Worm (Caenorhabditis elegans) whole organism, young adult: Measurements from ENCODE around the gene C47E8.4.

ENCODE experiments used
- B0035.1 ChIP-seq: sonication (generic microtip); optimal IDR thresholded peaks from 2 replicates; lab custom pipeline; 2016; ENCODE audit warnings: missing genetic modification characterization, mild to moderate bottlenecking, missing compliant biosample characterization, missing genotype, missing genetic modification reagents
- C17E4.6 ChIP-seq: fragments of 200-800 bp; sonication (Bioruptor generic); IDR thresholded peaks from 2 replicates; pipeline ENCODE4 v1.3.6; 2022; ENCODE audit warnings: missing genetic modification reagents, missing genetic modification characterization, missing compliant biosample characterization
- D2030.7 ChIP-seq: fragments of 200-800 bp; sonication (Bioruptor generic); IDR thresholded peaks from 2 replicates; pipeline ENCODE4 v1.3.6; 2022; ENCODE audit warnings: missing genetic modification reagents, missing genetic modification characterization, missing compliant biosample characterization
- F23B12.7 ChIP-seq: sonication (generic microtip); optimal IDR thresholded peaks from 2 replicates; lab custom pipeline; 2017; ENCODE audit warnings: missing genetic modification characterization, mild to moderate bottlenecking, missing compliant biosample characterization, antibody characterized with exemption, moderate library complexity; ENCODE audit not compliant: insufficient read depth
- F33H1.4 ChIP-seq: fragments of 200-800 bp; sonication (Bioruptor generic); IDR thresholded peaks from 2 replicates; pipeline ENCODE4 v1.3.6; 2022; ENCODE audit warnings: missing genetic modification reagents, missing genetic modification characterization, missing compliant biosample characterization
- F37B4.10 ChIP-seq: fragments of 200-800 bp; sonication (Bioruptor generic); IDR thresholded peaks from 2 replicates; pipeline ENCODE4 v1.3.6; 2022; ENCODE audit warnings: missing genetic modification characterization, missing compliant biosample characterization
- F39B2.1 ChIP-seq: fragments of 200-800 bp; sonication (Bioruptor generic); IDR thresholded peaks from 2 replicates; pipeline ENCODE4 v1.3.6; 2022; ENCODE audit warnings: missing genetic modification reagents, missing genetic modification characterization, missing compliant biosample characterization
- F52B5.7 ChIP-seq: sonication (generic microtip); optimal IDR thresholded peaks from 2 replicates; lab custom pipeline; 2016; ENCODE audit warnings: mild to moderate bottlenecking, missing genetic modification characterization, missing compliant biosample characterization
- F57C9.4 ChIP-seq: sonication (generic microtip); optimal IDR thresholded peaks from 2 replicates; lab custom pipeline; 2017; ENCODE audit warnings: mild to moderate bottlenecking, missing genetic modification characterization, missing compliant biosample characterization
- Y53G8AR.9 ChIP-seq: fragments of 200-800 bp; sonication (Bioruptor generic); conservative IDR thresholded peaks from 2 replicates; pipeline ENCODE4 v1.3.6; 2022; ENCODE audit warnings: missing genetic modification reagents, missing genetic modification characterization, missing compliant biosample characterization
- Y56A3A.18 ChIP-seq: fragments of 200-800 bp; sonication (Bioruptor generic); IDR thresholded peaks from 2 replicates; pipeline ENCODE4 v1.3.6; 2022; ENCODE audit warnings: missing genetic modification reagents, missing genetic modification characterization, missing compliant biosample characterization
- ZK185.1 ChIP-seq: sonication (generic microtip); optimal IDR thresholded peaks from 2 replicates; lab custom pipeline; 2016; ENCODE audit warnings: mild to moderate bottlenecking, missing genetic modification characterization, missing compliant biosample characterization; ENCODE audit not compliant: poor library complexity, severe bottlenecking
- aptf-2 ChIP-seq: fragments of 200-800 bp; sonication (Bioruptor generic); conservative IDR thresholded peaks from 2 replicates; pipeline ENCODE4 v1.3.6; 2022; ENCODE audit warnings: missing genetic modification reagents, missing genetic modification characterization, missing compliant biosample characterization
- ccch-3 ChIP-seq: fragments of 200-800 bp; sonication (Bioruptor generic); optimal IDR thresholded peaks from 2 replicates; lab custom pipeline; 2018; ENCODE audit warnings: mild to moderate bottlenecking, missing genetic modification characterization, missing compliant biosample characterization
- ceh-100 ChIP-seq: fragments of 200-800 bp; sonication (Bioruptor generic); IDR thresholded peaks from 2 replicates; pipeline ENCODE4 v1.3.6; 2022; ENCODE audit warnings: missing genetic modification reagents, missing genetic modification characterization, missing compliant biosample characterization
- ceh-27 ChIP-seq: fragments of 200-800 bp; sonication (Bioruptor generic); optimal IDR thresholded peaks from 2 replicates; lab custom pipeline; 2018; ENCODE audit warnings: mild to moderate bottlenecking, missing genetic modification characterization, moderate library complexity, missing compliant biosample characterization
- ceh-91 ChIP-seq: fragments of 200-800 bp; sonication (Bioruptor generic); IDR thresholded peaks from 2 replicates; pipeline ENCODE4 v1.3.6; 2022; ENCODE audit warnings: missing genetic modification reagents, missing genetic modification characterization, missing compliant biosample characterization
- dox-1 ChIP-seq: fragments of 200-800 bp; sonication (Bioruptor generic); IDR thresholded peaks from 2 replicates; pipeline ENCODE4 v1.3.6; 2022; ENCODE audit warnings: missing genetic modification reagents, missing genetic modification characterization, missing compliant biosample characterization
- egl-18 ChIP-seq: fragments of 200-800 bp; sonication (Bioruptor generic); IDR thresholded peaks from 2 replicates; pipeline ENCODE4 v1.3.6; 2022; ENCODE audit warnings: missing genetic modification reagents, missing genetic modification characterization, missing compliant biosample characterization
- egrh-3 ChIP-seq: fragments of 200-800 bp; sonication (Bioruptor generic); IDR thresholded peaks from 2 replicates; pipeline ENCODE4 v1.3.6; 2022; ENCODE audit warnings: missing genetic modification reagents, missing genetic modification characterization, missing compliant biosample characterization
- ekl-4 ChIP-seq: fragments of 200-800 bp; sonication (Bioruptor generic); IDR thresholded peaks from 2 replicates; pipeline ENCODE4 v1.3.6; 2022; ENCODE audit warnings: missing genetic modification reagents, missing genetic modification characterization, missing compliant biosample characterization
- hlh-12 ChIP-seq: sonication (generic microtip); optimal IDR thresholded peaks from 2 replicates; lab custom pipeline; 2016; ENCODE audit warnings: missing genetic modification characterization, missing compliant biosample characterization
- hlh-26 ChIP-seq: fragments of 200-800 bp; sonication (Bioruptor generic); conservative IDR thresholded peaks from 2 replicates; pipeline ENCODE4 v1.3.6; 2022; ENCODE audit warnings: missing genetic modification reagents, missing genetic modification characterization, missing compliant biosample characterization
- hmg-1.2 ChIP-seq: fragments of 200-800 bp; sonication (Bioruptor generic); IDR thresholded peaks from 2 replicates; pipeline ENCODE4 v1.3.6; 2022; ENCODE audit warnings: missing genetic modification reagents, missing genetic modification characterization, missing compliant biosample characterization
- lsy-27 ChIP-seq: sonication (generic microtip); optimal IDR thresholded peaks from 2 replicates; lab custom pipeline; 2017; ENCODE audit warnings: missing genetic modification characterization, mild to moderate bottlenecking, missing compliant biosample characterization, antibody characterized with exemption, missing genotype, borderline replicate concordance; ENCODE audit not compliant: insufficient read depth
- madf-10 ChIP-seq: sonication (generic microtip); optimal IDR thresholded peaks from 2 replicates; lab custom pipeline; 2016; ENCODE audit warnings: mild to moderate bottlenecking, missing genetic modification characterization, missing compliant biosample characterization
- madf-8 ChIP-seq: fragments of 200-800 bp; sonication (Bioruptor generic); conservative IDR thresholded peaks from 2 replicates; pipeline ENCODE4 v1.3.6; 2022; ENCODE audit warnings: missing genetic modification reagents, missing genetic modification characterization, missing compliant biosample characterization
- mcd-1 ChIP-seq: fragments of 200-800 bp; sonication (Bioruptor generic); IDR thresholded peaks from 2 replicates; pipeline ENCODE4 v1.3.6; 2022; ENCODE audit warnings: missing genetic modification reagents, missing genetic modification characterization, missing compliant biosample characterization
- mxl-1 ChIP-seq: sonication (generic microtip); optimal IDR thresholded peaks from 2 replicates; lab custom pipeline; 2016; ENCODE audit warnings: missing genetic modification characterization, missing compliant biosample characterization
- nfya-1 ChIP-seq: sonication (generic microtip); optimal IDR thresholded peaks from 2 replicates; lab custom pipeline; 2017; ENCODE audit warnings: antibody characterized with exemption, missing compliant biosample characterization, missing genetic modification characterization, borderline replicate concordance; ENCODE audit not compliant: insufficient read depth
- nfya-2 ChIP-seq: fragments of 200-800 bp; sonication (Bioruptor generic); IDR thresholded peaks from 2 replicates; pipeline ENCODE4 v1.3.6; 2022; ENCODE audit warnings: missing genetic modification reagents, missing genetic modification characterization, missing compliant biosample characterization
- nfyb-1 ChIP-seq: fragments of 200-800 bp; sonication (Bioruptor generic); IDR thresholded peaks from 2 replicates; pipeline ENCODE4 v1.3.6; 2022; ENCODE audit warnings: missing genetic modification reagents, missing genetic modification characterization, missing compliant biosample characterization
- nhr-90 ChIP-seq: sonication (generic microtip); optimal IDR thresholded peaks from 2 replicates; lab custom pipeline; 2016; ENCODE audit warnings: missing genotype, mild to moderate bottlenecking, missing genetic modification characterization, missing compliant biosample characterization
- rcor-1 ChIP-seq: fragments of 200-800 bp; sonication (Bioruptor generic); IDR thresholded peaks from 2 replicates; pipeline ENCODE4 v1.3.6; 2022; ENCODE audit warnings: missing genetic modification reagents, missing genetic modification characterization, missing compliant biosample characterization
- rec-8 ChIP-seq, 2 experiments: sonication (generic microtip); optimal IDR thresholded peaks; 2 replicates each; lab custom pipeline; 2016; ENCODE audit warnings: mild to moderate bottlenecking in 2 of 2, missing genetic modification characterization in 2 of 2, missing genetic modification reagents in 2 of 2, missing genotype in 2 of 2, missing biosample characterization in 1 of 2, missing compliant biosample characterization in 1 of 2, moderate library complexity in 1 of 2
- repo-1 ChIP-seq: sonication (generic microtip); optimal IDR thresholded peaks from 2 replicates; lab custom pipeline; 2017; ENCODE audit warnings: mild to moderate bottlenecking, missing genetic modification characterization, missing compliant biosample characterization
- rpc-1 ChIP-seq, 2 experiments: fragments of 150-350 bp in 1 of 2; sonication (generic microtip) in 1 of 2; optimal IDR thresholded peaks; 2 replicates each; lab custom pipeline; 2014 to 2018; ENCODE audit warnings: missing biosample characterization in 1 of 2, missing genetic modification characterization in 1 of 2, missing genetic modification reagents in 1 of 2, missing genotype in 1 of 2
- snpc-3.4 ChIP-seq: sonication (generic microtip); optimal IDR thresholded peaks from 2 replicates; lab custom pipeline; 2017; ENCODE audit warnings: missing genetic modification characterization, mild to moderate bottlenecking, missing compliant biosample characterization, antibody characterized with exemption, moderate library complexity, missing genotype, missing genetic modification reagents
- snpc-4 ChIP-seq, 5 experiments: fragments of 150-350 bp in 1 of 5; sonication (generic microtip) in 4 of 5; optimal IDR thresholded peaks; 2 replicates each; lab custom pipeline; 2014 to 2018; ENCODE audit warnings: missing genetic modification characterization in 5 of 5, missing biosample characterization in 3 of 5, antibody characterized with exemption in 2 of 5, mild to moderate bottlenecking in 2 of 5, missing compliant biosample characterization in 2 of 5, missing genotype in 2 of 5, moderate library complexity in 2 of 5, missing genetic modification reagents in 1 of 5
- tbp1 ChIP-seq: fragments of 200-800 bp; sonication (Bioruptor generic); optimal IDR thresholded peaks from 2 replicates; lab custom pipeline; 2018; ENCODE audit warnings: mild to moderate bottlenecking, missing genetic modification characterization, missing compliant biosample characterization
- xnd-1 ChIP-seq: sonication (generic microtip); optimal IDR thresholded peaks from 2 replicates; lab custom pipeline; 2016; ENCODE audit warnings: missing genotype, missing genetic modification reagents, missing genetic modification characterization, missing compliant biosample characterization
- zfh-2 ChIP-seq: fragments of 200-800 bp; sonication (Bioruptor generic); conservative IDR thresholded peaks from 2 replicates; pipeline ENCODE4 v1.3.6; 2022; ENCODE audit warnings: missing genetic modification reagents, missing genetic modification characterization, missing compliant biosample characterization
- zim-3 ChIP-seq: sonication (generic microtip); optimal IDR thresholded peaks from 2 replicates; lab custom pipeline; 2017; ENCODE audit warnings: mild to moderate bottlenecking, missing genetic modification characterization, moderate library complexity, missing compliant biosample characterization
- ztf-18 ChIP-seq: sonication (generic microtip); optimal IDR thresholded peaks from 2 replicates; lab custom pipeline; 2016; ENCODE audit warnings: missing genotype, mild to moderate bottlenecking, missing genetic modification characterization, missing compliant biosample characterization
- ztf-26 ChIP-seq: sonication (generic microtip); optimal IDR thresholded peaks from 2 replicates; lab custom pipeline; 2017; ENCODE audit warnings: missing genetic modification characterization, missing compliant biosample characterization

Gene C47E8.4

DNA sequence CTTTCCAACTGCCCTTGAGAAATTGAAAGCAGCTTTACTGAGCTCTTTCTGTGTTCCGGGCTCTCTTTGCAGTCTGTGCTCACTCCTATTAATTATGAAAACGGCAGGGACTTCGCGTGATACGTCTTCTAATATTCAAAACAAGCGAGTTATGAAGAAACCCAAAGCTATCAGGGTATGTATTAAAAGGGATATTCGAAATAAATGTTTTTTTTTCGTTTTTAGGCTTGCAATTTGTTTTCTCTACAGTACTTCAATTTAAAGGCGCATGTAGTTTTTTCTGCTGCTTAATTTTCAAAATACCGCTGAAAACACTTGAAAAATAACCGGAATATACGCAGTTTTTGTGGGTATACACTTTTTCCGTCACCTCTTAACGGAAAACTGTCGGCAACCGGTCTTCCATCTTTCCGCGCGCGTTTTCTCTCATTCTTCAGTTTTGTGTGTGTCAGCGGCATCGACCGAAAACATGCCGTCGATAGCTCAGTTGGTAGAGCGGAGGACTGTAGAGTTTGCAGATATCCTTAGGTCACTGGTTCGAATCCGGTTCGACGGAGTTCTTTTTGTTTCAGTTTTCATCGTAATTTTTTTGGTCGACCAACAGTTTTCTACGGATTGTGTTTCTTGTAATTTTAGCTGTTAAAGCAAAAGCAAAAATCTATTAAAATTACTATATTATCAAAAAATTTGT lies 3.9 kb upstream of the C47E8.4 start, which contains the start of gene gasr-8 (continued):
- TF ChIP-seq ceh-91 (no peak), nhr-90 (tag; lab: Kevin White, UChicago) (peak; percentile 32), mcd-1 (peak; percentile 15; the same call in 1 of the 2 replicates), ZK185.1 (tag; lab: Kevin White, UChicago) (peak; percentile 45), rcor-1 (no peak), nfya-1 (no peak), madf-10 (tag; lab: Kevin White, UChicago) (peak; percentile 28), lsy-27 (tag; lab: Kevin White, UChicago) (no peak), mxl-1 (tag; lab: Kevin White, UChicago) (no peak), tbp1 (GFP tag; lab: Kevin White, UChicago) (peak; percentile 90), F39B2.1 (GFP tag; lab: Robert Waterston, UW) (no peak), ccch-3 (GFP tag; lab: Kevin White, UChicago) (no peak), hlh-26 (GFP tag; lab: Robert Waterston, UW) (no peak), F23B12.7 (tag; lab: Kevin White, UChicago) (peak; percentile 48), snpc-3.4 (tag; lab: Kevin White, UChicago) (peak; percentile 29), F57C9.4 (tag; lab: Kevin White, UChicago) (no peak), hlh-12 (tag; lab: Kevin White, UChicago) (no peak), Y53G8AR.9 (GFP tag; lab: Robert Waterston, UW) (no peak), ztf-18 (tag; lab: Kevin White, UChicago) (peak; percentile 23), dox-1 (GFP tag; lab: Robert Waterston, UW) (peak; percentile 45; the same call in 1 of the 2 replicates), repo-1 (no peak), xnd-1 (peak; percentile 64), ceh-27 (GFP tag; lab: Kevin White, UChicago) (no peak), nfya-2 (GFP tag; lab: Robert Waterston, UW) (no peak), egrh-3 (GFP tag; lab: Robert Waterston, UW) (no peak), rpc-1 (optimal IDR thresholded peaks at IDR 0.05; lab: Kevin White, UChicago) (peak; percentile 66), rpc-1 (tag; optimal IDR thresholded peaks at IDR 0.05; lab: Kevin White, UChicago) (peak; percentile 82), Y56A3A.18 (no peak), ceh-100 (GFP tag; lab: Robert Waterston, UW) (no peak), zfh-2 (no peak), egl-18 (GFP tag; lab: Robert Waterston, UW) (no peak), rec-8 (tag; optimal IDR thresholded peaks at IDR 0.05; lab: Kevin White, UChicago) (peak; percentile 1 to 50), zim-3 (tag; lab: Kevin White, UChicago) (no peak), C17E4.6 (GFP tag; lab: Robert Waterston, UW) (no peak), F52B5.7 (no peak), B0035.1 (tag; lab: Kevin White, UChicago) (no peak)

DNA sequence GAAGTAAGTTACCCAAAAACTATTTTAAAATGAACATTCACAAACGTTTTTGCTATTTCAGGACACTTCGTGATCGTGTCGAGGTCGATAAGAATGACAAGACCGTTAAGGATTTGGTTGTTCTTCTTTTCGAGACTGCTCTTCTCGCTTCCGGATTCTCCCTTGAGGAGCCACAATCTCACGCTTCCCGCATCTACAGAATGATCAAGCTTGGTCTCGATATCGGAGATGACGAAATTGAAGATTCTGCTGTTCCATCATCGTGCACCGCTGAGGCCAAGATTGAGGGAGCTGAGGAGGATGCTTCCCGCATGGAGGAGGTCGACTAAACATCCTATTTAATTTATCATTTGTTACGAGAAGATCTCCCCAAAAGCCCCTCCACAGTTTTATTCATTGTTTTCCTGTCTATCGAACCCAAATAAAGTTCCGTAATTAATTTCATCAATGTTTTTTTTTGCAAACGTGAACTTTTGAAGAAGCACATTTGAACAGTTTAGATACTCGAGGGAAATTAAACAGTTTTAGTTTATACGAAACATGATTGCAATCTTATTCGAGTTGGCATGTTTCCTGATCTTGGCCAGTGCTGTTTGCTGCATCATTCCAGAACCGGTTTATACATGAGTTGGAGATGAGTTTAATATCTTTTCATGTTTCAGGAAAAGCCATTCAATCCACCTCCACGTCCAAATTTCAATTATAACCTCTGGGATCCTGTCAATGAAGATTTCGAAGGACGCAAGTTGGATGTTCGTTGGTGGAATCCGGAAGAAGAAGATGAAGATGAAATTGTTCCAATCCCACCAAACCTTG lies 3.0 kb upstream of the C47E8.4 start, which contains the start of gene C47E8.11:
C47E8.11 (plus strand) TSS at position 520 of the 816 bp plus-strand sequence.
- TF ChIP-seq hmg-1.2 (GFP tag; lab: Robert Waterston, UW) (peak; percentile 36; the same call in 1 of the 2 replicates), aptf-2 (GFP tag; lab: Robert Waterston, UW) (no peak), repo-1 (peak; percentile 80), ekl-4 (GFP tag; lab: Robert Waterston, UW) (peak; percentile 77; the same call in 1 of the 2 replicates), madf-8 (GFP tag; lab: Robert Waterston, UW) (no peak; the same call in 1 of the 2 replicates), F37B4.10 (no peak), nfyb-1 (GFP tag; lab: Robert Waterston, UW) (peak; percentile 75), D2030.7 (GFP tag; lab: Robert Waterston, UW) (peak; percentile 39; the same call in 1 of the 2 replicates), ztf-26 (tag; lab: Kevin White, UChicago) (peak; percentile 74), snpc-4 (GFP tag; optimal IDR thresholded peaks at IDR 0.05; lab: Kevin White, UChicago) (peak; percentile 3), snpc-4 (tag; optimal IDR thresholded peaks at IDR 0.05; lab: Kevin White, UChicago) (peak in 2 of 4 experiments; percentile 39 to 74), F33H1.4 (GFP tag; lab: Robert Waterston, UW) (peak; percentile 36; the same call in 1 of the 2 replicates)
